Fruit fly (Drosophila melanogaster) whole organism, embryonic: ENCODE data around the gene CG42329.
A peak's percentile ranks its signal among the peaks of the same experiment; 100 is the strongest.

Experiments
- Ada2b ChIP-seq: fragments of 200-800 bp; sonication (Bioruptor generic); IDR thresholded peaks from 2 replicates; pipeline ENCODE4 v1.3.6; 2022; ENCODE audit warnings: missing biosample characterization, missing genetic modification characterization
- Bteb2 ChIP-seq: fragments of 200-800 bp; sonication (Bioruptor generic); optimal IDR thresholded peaks from 2 replicates; lab custom pipeline; 2016; ENCODE audit warnings: missing biosample characterization, missing genetic modification characterization
- CG10147 ChIP-seq: fragments of 200-800 bp; sonication (Bioruptor generic); optimal IDR thresholded peaks from 2 replicates; lab custom pipeline; 2019; ENCODE audit warnings: missing biosample characterization, mild to moderate bottlenecking, missing genetic modification characterization, moderate library complexity
- CG10267 ChIP-seq: fragments of 200-800 bp; sonication (Bioruptor generic); optimal IDR thresholded peaks from 2 replicates; lab custom pipeline; 2018; ENCODE audit warnings: missing biosample characterization, mild to moderate bottlenecking, missing genetic modification characterization, moderate library complexity
- CG11696 ChIP-seq: fragments of 200-800 bp; sonication (Bioruptor generic); IDR thresholded peaks from 2 replicates; pipeline ENCODE4 v1.3.6; 2022; ENCODE audit warnings: missing biosample characterization, missing genetic modification characterization
- CG12659 ChIP-seq: fragments of 200-800 bp; sonication (Bioruptor generic); optimal IDR thresholded peaks from 3 replicates; lab custom pipeline; 2017; ENCODE audit warnings: mild to moderate bottlenecking, missing biosample characterization, missing genetic modification reagents, missing genetic modification characterization
- CG1603 ChIP-seq: fragments of 200-800 bp; sonication (Bioruptor generic); optimal IDR thresholded peaks from 2 replicates; lab custom pipeline; 2019; ENCODE audit warnings: missing biosample characterization, mild to moderate bottlenecking, missing genetic modification characterization, moderate library complexity
- CG17359 ChIP-seq: fragments of 200-800 bp; sonication (Bioruptor generic); optimal IDR thresholded peaks from 3 replicates; lab custom pipeline; 2018; ENCODE audit warnings: missing biosample characterization, mild to moderate bottlenecking, missing genetic modification characterization, moderate library complexity
- CG18476 ChIP-seq: fragments of 200-800 bp; sonication (Bioruptor generic); optimal IDR thresholded peaks from 2 replicates; lab custom pipeline; 2016; ENCODE audit warnings: missing biosample characterization, mild to moderate bottlenecking, missing genetic modification characterization
- CG30403 ChIP-seq: fragments of 200-800 bp; sonication (Bioruptor generic); optimal IDR thresholded peaks from 3 replicates; lab custom pipeline; 2016; ENCODE audit warnings: missing biosample characterization, missing genetic modification characterization
- CG3281 ChIP-seq: fragments of 200-800 bp; sonication (Bioruptor generic); optimal IDR thresholded peaks from 3 replicates; lab custom pipeline; 2017; ENCODE audit warnings: missing biosample characterization, mild to moderate bottlenecking, missing genetic modification characterization
- CG34422 ChIP-seq: fragments of 200-800 bp; sonication (Bioruptor generic); IDR thresholded peaks from 3 replicates; pipeline ENCODE4 v1.3.6; 2022; ENCODE audit warnings: missing biosample characterization, missing genetic modification characterization
- CG4328 ChIP-seq: fragments of 200-800 bp; sonication (Bioruptor generic); optimal IDR thresholded peaks from 3 replicates; lab custom pipeline; 2017; ENCODE audit warnings: missing biosample characterization, missing genetic modification reagents, missing genetic modification characterization
- CG4617 ChIP-seq: fragments of 200-800 bp; sonication (Bioruptor generic); optimal IDR thresholded peaks from 3 replicates; lab custom pipeline; 2016; ENCODE audit warnings: missing biosample characterization, missing genetic modification characterization, borderline replicate concordance
- CG6654 ChIP-seq: fragments of 200-800 bp; sonication (Bioruptor generic); optimal IDR thresholded peaks from 2 replicates; lab custom pipeline; 2017; ENCODE audit warnings: missing biosample characterization, mild to moderate bottlenecking, missing genetic modification characterization
- CG6689 ChIP-seq: fragments of 200-800 bp; sonication (Bioruptor generic); IDR thresholded peaks from 2 replicates; pipeline ENCODE4 v1.3.6; 2022; ENCODE audit warnings: missing biosample characterization, missing genetic modification characterization
- CG7745 ChIP-seq: fragments of 200-800 bp; sonication (Bioruptor generic); optimal IDR thresholded peaks from 2 replicates; lab custom pipeline; 2018; ENCODE audit warnings: missing biosample characterization, mild to moderate bottlenecking, missing genetic modification characterization, moderate library complexity
- CG8478 ChIP-seq: fragments of >200 bp; optimal IDR thresholded peaks from 2 replicates; lab custom pipeline; 2018
- Dbx ChIP-seq: fragments of 200-800 bp; sonication (Bioruptor generic); IDR thresholded peaks from 3 replicates; pipeline ENCODE4 v1.3.6; 2022; ENCODE audit warnings: missing biosample characterization, missing genetic modification characterization
- Dfd ChIP-seq, 2 experiments: fragments of >200 bp; optimal IDR thresholded peaks; 2 replicates each; lab custom pipeline; 2017; ENCODE audit warnings: missing biosample characterization in 2 of 2, missing genetic modification characterization in 2 of 2
- E2f2 ChIP-seq: fragments of 200-800 bp; sonication (Bioruptor generic); IDR thresholded peaks from 2 replicates; pipeline ENCODE4 v1.3.6; 2022; ENCODE audit warnings: missing biosample characterization, missing genetic modification characterization
- GATAe ChIP-seq: fragments of 200-800 bp; sonication (Bioruptor generic); conservative IDR thresholded peaks from 2 replicates; pipeline ENCODE4 v1.3.6; 2022; ENCODE audit warnings: missing biosample characterization, missing genetic modification characterization
- Lpt ChIP-seq: fragments of >200 bp; optimal IDR thresholded peaks from 2 replicates; lab custom pipeline; 2018; ENCODE audit warnings: missing biosample characterization, missing genetic modification characterization
- MTF-1 ChIP-seq: fragments of 200-800 bp; sonication (Bioruptor generic); optimal IDR thresholded peaks from 2 replicates; lab custom pipeline; 2018; ENCODE audit warnings: missing biosample characterization, mild to moderate bottlenecking, missing genetic modification characterization, borderline replicate concordance
- Med ChIP-seq: fragments of 200-800 bp; sonication (Bioruptor generic); peaks from one replicate; lab custom pipeline; 2016; ENCODE audit warnings: missing biosample characterization, missing genetic modification characterization, mild to moderate bottlenecking, inconsistent platforms, moderate library complexity
- Ptx1 ChIP-seq: fragments of 200-800 bp; sonication (Bioruptor generic); IDR thresholded peaks from 2 replicates; pipeline ENCODE4 v1.3.6; 2022; ENCODE audit warnings: missing biosample characterization, missing genetic modification characterization
- Ravus ChIP-seq: fragments of 200-800 bp; sonication (Bioruptor generic); IDR thresholded peaks from 2 replicates; pipeline ENCODE4 v1.3.6; 2022; ENCODE audit warnings: missing biosample characterization, missing genetic modification characterization
- Rx ChIP-seq: fragments of 200-800 bp; sonication (Bioruptor generic); IDR thresholded peaks from 2 replicates; pipeline ENCODE4 v1.3.6; 2022; ENCODE audit warnings: missing biosample characterization, missing genetic modification characterization
- abd-A ChIP-seq: fragments of 200-800 bp; sonication (Bioruptor generic); optimal IDR thresholded peaks from 3 replicates; lab custom pipeline; 2019; ENCODE audit warnings: missing biosample characterization, mild to moderate bottlenecking, missing genetic modification characterization, moderate library complexity
- bab2 ChIP-seq: fragments of 200-800 bp; sonication (Bioruptor generic); optimal IDR thresholded peaks from 2 replicates; lab custom pipeline; 2016; ENCODE audit warnings: missing biosample characterization, missing genetic modification characterization
- bowl ChIP-seq: fragments of 200-800 bp; sonication (Bioruptor generic); IDR thresholded peaks from 2 replicates; pipeline ENCODE4 v1.3.6; 2022; ENCODE audit warnings: missing biosample characterization, missing genetic modification characterization
- chinmo ChIP-seq: fragments of 200-800 bp; sonication (Bioruptor generic); IDR thresholded peaks from 4 replicates; pipeline ENCODE4 v1.3.6; 2022; ENCODE audit warnings: missing biosample characterization, missing genetic modification characterization; ENCODE audit not compliant: partially characterized antibody
- crp ChIP-seq, 2 experiments: fragments of 200-800 bp; sonication (Bioruptor generic); optimal IDR thresholded peaks; 2 replicates in 1 of 2; 3 replicates in 1 of 2; lab custom pipeline; 2017; ENCODE audit warnings: missing biosample characterization in 2 of 2, missing genetic modification characterization in 2 of 2, mild to moderate bottlenecking in 1 of 2, moderate library complexity in 1 of 2
- danr ChIP-seq: fragments of 200-800 bp; sonication (Bioruptor generic); IDR thresholded peaks from 2 replicates; pipeline ENCODE4 v1.3.6; 2022; ENCODE audit warnings: missing biosample characterization, missing genetic modification characterization
- dmrt11E ChIP-seq: fragments of 200-800 bp; sonication (Bioruptor generic); optimal IDR thresholded peaks from 3 replicates; lab custom pipeline; 2018; ENCODE audit warnings: missing biosample characterization, mild to moderate bottlenecking, missing genetic modification characterization, moderate library complexity
- dpn ChIP-seq, 2 experiments: fragments of 200-800 bp; sonication (Bioruptor generic); optimal IDR thresholded peaks; 3 replicates each; lab custom pipeline; 2016; ENCODE audit warnings: missing biosample characterization in 2 of 2, missing genetic modification characterization in 2 of 2
- ems ChIP-seq: fragments of 200-800 bp; sonication (Bioruptor generic); optimal IDR thresholded peaks from 3 replicates; lab custom pipeline; 2016; ENCODE audit warnings: missing biosample characterization, missing genetic modification characterization
- eyg ChIP-seq: fragments of 200-800 bp; sonication (Bioruptor generic); optimal IDR thresholded peaks from 3 replicates; lab custom pipeline; 2016; ENCODE audit warnings: missing biosample characterization, missing genetic modification characterization
- fu2 ChIP-seq: fragments of 200-800 bp; sonication (Bioruptor generic); optimal IDR thresholded peaks from 2 replicates; lab custom pipeline; 2016; ENCODE audit warnings: missing biosample characterization, missing genetic modification characterization
- gfzf ChIP-seq: fragments of 200-800 bp; sonication (Bioruptor generic); optimal IDR thresholded peaks from 2 replicates; lab custom pipeline; 2016; ENCODE audit warnings: missing biosample characterization, mild to moderate bottlenecking, missing genetic modification characterization, moderate library complexity
- inv ChIP-seq: fragments of 200-800 bp; sonication (Bioruptor generic); IDR thresholded peaks from 2 replicates; pipeline ENCODE4 v1.3.6; 2022; ENCODE audit warnings: missing biosample characterization, missing genetic modification characterization; ENCODE audit not compliant: partially characterized antibody
- lab ChIP-seq: fragments of 200-800 bp; sonication (Bioruptor generic); optimal IDR thresholded peaks from 3 replicates; lab custom pipeline; 2017; ENCODE audit warnings: missing biosample characterization, missing genetic modification characterization, mild to moderate bottlenecking, moderate library complexity, missing genetic modification reagents
- lbe ChIP-seq: fragments of 200-800 bp; sonication (Bioruptor generic); optimal IDR thresholded peaks from 2 replicates; lab custom pipeline; 2016; ENCODE audit warnings: missing biosample characterization, mild to moderate bottlenecking, missing genetic modification characterization
- lola ChIP-seq, 3 experiments: fragments of >200 bp in 2 of 3; fragments of 200-800 bp in 1 of 3; sonication (Bioruptor generic) in 1 of 3; optimal IDR thresholded peaks; 2 replicates each; lab custom pipeline; 2017 to 2019; ENCODE audit warnings: missing biosample characterization in 3 of 3, missing genetic modification characterization in 3 of 3, mild to moderate bottlenecking in 1 of 3, moderate library complexity in 1 of 3
- nom ChIP-seq: fragments of 200-800 bp; sonication (Bioruptor generic); optimal IDR thresholded peaks from 2 replicates; lab custom pipeline; 2017; ENCODE audit warnings: missing biosample characterization, missing genetic modification characterization, mild to moderate bottlenecking, moderate library complexity, missing genetic modification reagents
- sd ChIP-seq: fragments of 200-800 bp; sonication (Bioruptor generic); optimal IDR thresholded peaks from 3 replicates; lab custom pipeline; 2018; ENCODE audit warnings: missing biosample characterization, mild to moderate bottlenecking, missing genetic modification characterization, moderate library complexity
- tna ChIP-seq: fragments of 200-800 bp; sonication (Bioruptor generic); IDR thresholded peaks from 2 replicates; pipeline ENCODE4 v1.3.6; 2022; ENCODE audit warnings: missing biosample characterization, missing genetic modification characterization; ENCODE audit not compliant: partially characterized antibody
- toy ChIP-seq: fragments of 200-800 bp; sonication (Bioruptor generic); IDR thresholded peaks from 2 replicates; pipeline ENCODE4 v1.3.6; 2022; ENCODE audit warnings: missing biosample characterization, missing genetic modification characterization
- vfl ChIP-seq: fragments of 200-800 bp; sonication (Bioruptor generic); optimal IDR thresholded peaks from 2 replicates; lab custom pipeline; 2016; ENCODE audit warnings: missing biosample characterization, missing genetic modification characterization

CG42329 gene

dm6 chr2L:1199912-1200721 lies 19.0 kb upstream of the CG42329 start, which contains the start of the genes CG43349 and CG5011 (continued):
- no peak for TF ChIP-seq nom
- TF ChIP-seq CG30403 (GFP tag; lab: Kevin White, UChicago), result no peak
- TF ChIP-seq Ravus (GFP tag; lab: Robert Waterston, UW), result no peak
- no peak for TF ChIP-seq CG6654
- no peak for TF ChIP-seq tna (GFP tag; lab: Robert Waterston, UW)
- TF ChIP-seq Ada2b (GFP tag; lab: Robert Waterston, UW), result no peak
- TF ChIP-seq chinmo (GFP tag; lab: Robert Waterston, UW), result no peak
- peak; percentile 27 for TF ChIP-seq lab (GFP tag; lab: Kevin White, UChicago)
- TF ChIP-seq CG10147, result no peak
- TF ChIP-seq Med, result peak; percentile 57
- TF ChIP-seq bowl, result no peak
- no peak for TF ChIP-seq CG10267 (tag; lab: Kevin White, UChicago)
- no peak for TF ChIP-seq lola (GFP tag; optimal IDR thresholded peaks at IDR 0.05; lab: Kevin White, UChicago)
- no peak for TF ChIP-seq eyg (GFP tag; lab: Kevin White, UChicago)
- no peak for TF ChIP-seq CG18476
- no peak for TF ChIP-seq gfzf (GFP tag; lab: Kevin White, UChicago)
- no peak for TF ChIP-seq inv (GFP tag; lab: Robert Waterston, UW)
- TF ChIP-seq dmrt11E, result no peak
- TF ChIP-seq MTF-1 (GFP tag; lab: Kevin White, UChicago), result no peak
- peak; percentile 6; the same call in 1 of the 3 replicates for TF ChIP-seq Dbx (GFP tag; lab: Robert Waterston, UW)

- TF ChIP-seq Dfd (GFP tag; optimal IDR thresholded peaks at IDR 0.05; lab: Kevin White, UChicago), result no peak
- TF ChIP-seq CG4328 (GFP tag; lab: Kevin White, UChicago), result no peak
- TF ChIP-seq lbe (GFP tag; lab: Kevin White, UChicago), result no peak
- TF ChIP-seq fu2 (GFP tag; lab: Kevin White, UChicago), result no peak
- peak; percentile 93 for TF ChIP-seq sd (tag; lab: Kevin White, UChicago)
- no peak for TF ChIP-seq E2f2 (GFP tag; lab: Robert Waterston, UW)
- TF ChIP-seq GATAe (GFP tag; lab: Robert Waterston, UW), result 0 out of 2 replicates have a peak, but pooled peaks have one; percentile 55
- TF ChIP-seq Ptx1, result no peak
- no peak for TF ChIP-seq CG4617
- TF ChIP-seq CG1603 (tag; lab: Kevin White, UChicago), result no peak
- no peak for TF ChIP-seq abd-A (tag; lab: Kevin White, UChicago)
- TF ChIP-seq danr (GFP tag; lab: Robert Waterston, UW), result no peak
- TF ChIP-seq Bteb2 (GFP tag; lab: Kevin White, UChicago), result no peak
- no peak for TF ChIP-seq dpn (GFP tag; optimal IDR thresholded peaks at IDR 0.05; lab: Kevin White, UChicago)
- TF ChIP-seq Lpt, result no peak
- no peak for TF ChIP-seq CG6689 (GFP tag; lab: Robert Waterston, UW)
- TF ChIP-seq CG11696 (GFP tag; lab: Robert Waterston, UW), result no peak
- no peak for TF ChIP-seq CG8478 (lab: Kevin White, UChicago)
- no peak for TF ChIP-seq Rx
- TF ChIP-seq CG12659 (GFP tag; lab: Kevin White, UChicago), result no peak
- no peak for TF ChIP-seq CG17359 (tag; lab: Kevin White, UChicago)
- no peak for TF ChIP-seq nom
- no peak for TF ChIP-seq toy (GFP tag; lab: Robert Waterston, UW)
- no peak for TF ChIP-seq CG7745 (tag; lab: Kevin White, UChicago)
- no peak for TF ChIP-seq crp (GFP tag; optimal IDR thresholded peaks at IDR 0.05; lab: Kevin White, UChicago)
- no peak for TF ChIP-seq vfl (GFP tag; lab: Kevin White, UChicago)
- TF ChIP-seq ems (GFP tag; lab: Kevin White, UChicago), result no peak
- no peak for TF ChIP-seq bab2
- no peak for TF ChIP-seq CG3281 (GFP tag; lab: Kevin White, UChicago)
- TF ChIP-seq CG34422 (GFP tag; lab: Robert Waterston, UW), result no peak
Measured at dm6 chr2L:1201396-1201837, 17.7 kb upstream of the CG42329 start.
